Worm (Caenorhabditis elegans): ENCODE data around the gene C45G9.12.

DNA sequence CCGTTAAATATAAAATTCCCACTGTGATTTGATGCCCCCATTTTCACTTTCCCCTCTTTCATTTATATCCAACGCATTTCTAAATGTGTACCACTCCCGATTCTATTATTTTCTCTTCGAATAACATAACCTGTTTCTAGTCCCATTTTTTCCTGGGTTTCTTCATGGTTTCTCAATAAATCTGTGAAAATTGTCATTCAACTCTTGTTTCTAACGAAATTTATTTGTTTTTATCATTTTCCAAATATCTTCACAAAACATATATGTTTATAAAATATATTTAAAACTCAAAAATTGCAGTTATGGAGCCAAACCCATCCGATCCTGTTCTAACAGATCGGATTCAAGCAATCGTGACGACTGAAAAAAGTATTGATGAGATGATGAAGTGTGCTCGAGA lies 50.5 kb downstream of the C45G9.12 start, which contains the start of gene mdt-11:
- no peak for TF ChIP-seq mdl-1 (tag; optimal IDR thresholded peaks at IDR 0.05)
- TF ChIP-seq zag-1 (tag; optimal IDR thresholded peaks at IDR 0.05), result no peak
- TF ChIP-seq ztf-4 (tag; optimal IDR thresholded peaks at IDR 0.05), result no peak
- TF ChIP-seq egl-27 (tag; optimal IDR thresholded peaks at IDR 0.05), result no peak
- no peak for TF ChIP-seq ama-1 (optimal IDR thresholded peaks at IDR 0.05)
- no peak for TF ChIP-seq elt-3 (tag; optimal IDR thresholded peaks at IDR 0.05)
- no peak for TF ChIP-seq fos-1 (tag; optimal IDR thresholded peaks at IDR 0.05)

All from whole organism, L2 larva.